Fruit fly (Drosophila melanogaster): ENCODE results near the gene grass.

Gene grass

DNA sequence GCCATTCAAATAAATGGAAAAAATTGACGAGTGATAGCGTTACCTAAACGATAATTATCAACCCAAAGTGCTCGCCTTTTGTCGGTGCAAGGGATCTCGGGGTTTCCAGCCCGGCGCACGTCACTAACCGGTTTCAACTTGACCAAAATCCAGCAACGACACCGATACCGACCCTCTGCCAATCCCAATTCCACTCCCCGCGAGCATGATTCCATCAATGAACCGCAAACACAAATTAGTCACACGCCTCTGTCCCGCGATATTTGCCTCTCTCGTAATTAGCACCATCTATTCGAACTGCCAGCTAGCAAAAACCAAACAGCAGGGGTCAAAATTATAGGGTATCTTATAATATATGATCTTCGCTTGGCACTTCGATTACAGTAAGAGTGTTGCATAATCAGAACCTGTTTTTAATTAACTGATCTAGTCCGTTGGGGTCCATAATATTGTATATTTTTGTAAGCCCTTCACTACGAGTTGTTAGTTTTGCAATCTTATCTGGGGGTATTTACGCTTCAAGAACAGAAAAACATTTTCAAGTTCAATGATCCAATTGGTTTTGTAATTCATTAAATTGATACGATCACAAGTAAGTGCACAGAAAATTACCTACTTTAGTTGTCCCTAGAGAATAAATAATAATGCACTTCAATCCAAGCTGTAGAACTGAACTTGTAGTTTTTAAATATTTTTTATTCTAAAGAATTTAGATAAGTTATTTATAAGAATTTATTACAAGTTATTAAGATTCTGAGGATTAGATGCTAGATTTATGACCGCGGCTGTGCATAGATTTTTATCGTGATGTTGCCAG lies 4.5 kb upstream of the grass start (continued):
- TF ChIP-seq Eip78C (GFP tag) (peak; percentile 13), CG11294 (GFP tag; IDR thresholded peaks at IDR 0.05) (no peak), net (GFP tag; optimal IDR thresholded peaks at IDR 0.05) (peak; percentile 1), CG6792 (GFP tag; optimal IDR thresholded peaks at IDR 0.05) (no peak), eg (GFP tag; IDR thresholded peaks at IDR 0.05) (no peak), fkh (GFP tag; optimal IDR thresholded peaks at IDR 0.05) (peak; percentile 50), pdm3 (GFP tag; optimal IDR thresholded peaks at IDR 0.05) (peak; percentile 38), Sox14 (GFP tag; optimal IDR thresholded peaks at IDR 0.05) (peak; percentile 27), CG6163 (GFP tag; IDR thresholded peaks at IDR 0.05) (no peak), CG10669 (GFP tag; optimal IDR thresholded peaks at IDR 0.05) (peak; percentile 24), CG34406 (GFP tag; optimal IDR thresholded peaks at IDR 0.05) (peak; percentile 38), CG16779 (tag; optimal IDR thresholded peaks at IDR 0.05) (no peak), CG8632 (GFP tag; optimal IDR thresholded peaks at IDR 0.05) (peak; percentile 6), svp (GFP tag) (peak; percentile 65), salr (GFP tag; optimal IDR thresholded peaks at IDR 0.05) (peak in 1 of 2 experiments; percentile 63), Lpt (GFP tag; optimal IDR thresholded peaks at IDR 0.05) (no peak), CG4318 (GFP tag; optimal IDR thresholded peaks at IDR 0.05) (peak; percentile 28), Ets21C (GFP tag; optimal IDR thresholded peaks at IDR 0.05) (no peak), Smox (GFP tag; optimal IDR thresholded peaks at IDR 0.05) (no peak), CG32006 (GFP tag; optimal IDR thresholded peaks at IDR 0.05) (peak; percentile 70), Hr39 (GFP tag; optimal IDR thresholded peaks at IDR 0.05) (no peak), CG31627 (GFP tag; optimal IDR thresholded peaks at IDR 0.05) (no peak), CG9139 (GFP tag; optimal IDR thresholded peaks at IDR 0.05) (no peak), vri (GFP tag; optimal IDR thresholded peaks at IDR 0.05) (peak; percentile 35), Ets96B (tag; optimal IDR thresholded peaks at IDR 0.05) (peak; percentile 10), CG10631 (GFP tag; optimal IDR thresholded peaks at IDR 0.05) (peak; percentile 29), CG6808 (GFP tag; optimal IDR thresholded peaks at IDR 0.05) (no peak), cyc (GFP tag; optimal IDR thresholded peaks at IDR 0.05) (peak; percentile 17), achi (GFP tag; optimal IDR thresholded peaks at IDR 0.05) (peak; percentile 38)

- TF ChIP-seq spab (GFP tag; optimal IDR thresholded peaks at IDR 0.05) (no peak), CG6163 (GFP tag; IDR thresholded peaks at IDR 0.05) (no peak), dsx (GFP tag; optimal IDR thresholded peaks at IDR 0.05; ENCODE audit: poor library complexity, severe bottlenecking) (no peak), lz (GFP tag; optimal IDR thresholded peaks at IDR 0.05) (no peak), cyc (GFP tag; optimal IDR thresholded peaks at IDR 0.05) (no peak), CG8632 (GFP tag; optimal IDR thresholded peaks at IDR 0.05) (no peak), Eip93F (GFP tag; optimal IDR thresholded peaks at IDR 0.05) (no peak), acj6 (GFP tag; optimal IDR thresholded peaks at IDR 0.05) (no peak), achi (GFP tag; optimal IDR thresholded peaks at IDR 0.05) (no peak), net (GFP tag; optimal IDR thresholded peaks at IDR 0.05) (no peak), CG3032 (tag; optimal IDR thresholded peaks at IDR 0.05) (no peak), Lpt (GFP tag; optimal IDR thresholded peaks at IDR 0.05) (no peak)
Measured at dm6 chr3R:27154001-27154400, 3.7 kb upstream of the grass start.

dm6 chr3R:27159870-27160269 lies 2.1 kb downstream of the grass start:
- TF ChIP-seq Lpt (GFP tag; optimal IDR thresholded peaks at IDR 0.05) (no peak), fkh (GFP tag; optimal IDR thresholded peaks at IDR 0.05) (no peak), CG9139 (GFP tag; optimal IDR thresholded peaks at IDR 0.05) (no peak)

DNA sequence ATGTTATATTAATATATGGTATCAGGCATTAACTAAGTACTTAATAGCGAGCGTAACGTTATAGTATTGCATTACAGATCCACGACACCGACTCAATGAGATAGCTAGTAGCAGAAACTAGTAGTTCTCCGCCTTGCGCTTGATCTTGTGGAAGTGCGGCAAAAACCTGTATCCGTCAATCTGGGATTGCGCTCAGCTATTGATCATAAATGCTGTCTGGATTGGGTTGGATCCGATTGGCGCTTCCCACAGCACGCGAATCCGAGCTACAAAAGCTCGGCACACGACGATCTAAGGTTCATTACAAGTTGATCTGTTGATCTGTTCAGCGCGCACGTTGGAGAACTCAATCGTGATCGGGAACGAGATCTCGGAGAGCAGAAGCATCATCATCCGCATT lies 3.1 kb downstream of the grass start, which contains the start of gene CG5909:
Gene CG5909, plus strand, starts transcription at position 301 of the 400 bp plus-strand sequence.
- no peak for TF ChIP-seq eg (GFP tag; IDR thresholded peaks at IDR 0.05)
- peak; percentile 62 for TF ChIP-seq svp (GFP tag)
